Worm (Caenorhabditis elegans) whole organism, early embryonic: Measurements from ENCODE around the gene R08C7.1.

ENCODE experiments used
- ama-1 ChIP-seq: fragments of 150-350 bp; optimal IDR thresholded peaks from 2 replicates; lab custom pipeline; 2014
- ceh-36 ChIP-seq: sonication (generic microtip); optimal IDR thresholded peaks from 2 replicates; lab custom pipeline; 2016; ENCODE audit warnings: missing genetic modification characterization, inconsistent platforms, missing compliant biosample characterization
- hmg-4 ChIP-seq: fragments of 200-800 bp; sonication (Bioruptor generic); optimal IDR thresholded peaks from 2 replicates; lab custom pipeline; 2018; ENCODE audit warnings: mild to moderate bottlenecking, missing genetic modification characterization, missing compliant biosample characterization
- hnd-1 ChIP-seq: sonication (generic microtip); optimal IDR thresholded peaks from 2 replicates; lab custom pipeline; 2016; ENCODE audit warnings: missing genetic modification characterization, missing compliant biosample characterization
- tbx-37 ChIP-seq: fragments of 200-800 bp; sonication (Bioruptor generic); conservative IDR thresholded peaks from 2 replicates; pipeline ENCODE4 v1.3.6; 2022; ENCODE audit warnings: missing genetic modification reagents, missing genetic modification characterization, missing compliant biosample characterization

ce11 chrIV:4405126-4405525, 46.5 kb upstream of the R08C7.1 start, which contains the start of gene Y24D9A.7:
- TF ChIP-seq hnd-1 (tag; lab: Kevin White, UChicago) (no peak), hmg-4 (GFP tag; lab: Kevin White, UChicago) (no peak), ama-1 (lab: Kevin White, UChicago) (no peak), ceh-36 (tag; lab: Kevin White, UChicago) (no peak), tbx-37 (GFP tag; lab: Robert Waterston, UW) (no peak)
